Fruit fly (Drosophila melanogaster) whole organism, embryonic: Measurements from ENCODE around the gene Acsx1L.

Experiments
- CG6854 ChIP-seq: fragments of 200-800 bp; sonication (Bioruptor generic); optimal IDR thresholded peaks from 3 replicates; lab custom pipeline; 2017; ENCODE audit warnings: missing biosample characterization, mild to moderate bottlenecking, missing genetic modification characterization
- NK7.1 ChIP-seq: fragments of 200-800 bp; sonication (Bioruptor generic); optimal IDR thresholded peaks from 3 replicates; lab custom pipeline; 2016; ENCODE audit warnings: missing biosample characterization, missing genetic modification characterization
- Sin3A ChIP-seq: fragments of >200 bp; optimal IDR thresholded peaks from 2 replicates; lab custom pipeline; 2018
- Sox102F ChIP-seq: fragments of 200-800 bp; sonication (Bioruptor generic); optimal IDR thresholded peaks from 2 replicates; lab custom pipeline; 2018; ENCODE audit warnings: missing biosample characterization, mild to moderate bottlenecking, missing genetic modification characterization, moderate library complexity
- chn ChIP-seq: fragments of 200-800 bp; sonication (Bioruptor generic); optimal IDR thresholded peaks from 2 replicates; lab custom pipeline; 2016; ENCODE audit warnings: missing biosample characterization, missing genetic modification characterization
- gsb-n ChIP-seq: fragments of 200-800 bp; sonication (Bioruptor generic); optimal IDR thresholded peaks from 3 replicates; lab custom pipeline; 2018; ENCODE audit warnings: missing biosample characterization, mild to moderate bottlenecking, missing genetic modification characterization

DNA sequence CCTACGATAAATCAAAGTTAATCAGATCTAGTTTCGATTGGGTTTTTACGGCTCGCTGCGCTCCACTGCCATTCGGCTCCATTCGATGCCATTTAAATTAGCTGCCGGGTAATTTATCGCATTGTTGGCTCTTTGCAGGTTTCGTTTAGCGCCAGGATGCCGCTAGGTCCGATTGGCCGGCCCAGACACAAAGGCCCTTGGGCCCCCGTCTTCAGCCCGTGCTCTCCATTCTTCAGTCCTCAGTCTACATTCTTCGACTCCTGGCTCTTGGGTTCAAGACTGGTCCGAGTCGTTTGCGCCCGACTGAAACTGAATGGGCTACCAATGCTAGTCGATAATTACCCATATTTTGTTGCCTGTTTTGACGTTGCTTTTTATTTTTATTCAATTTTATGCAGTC, 40.2 kb upstream of the Acsx1L start:
- TF ChIP-seq Sin3A (lab: Kevin White, UChicago) (no peak), NK7.1 (no peak), CG6854 (GFP tag; lab: Kevin White, UChicago) (no peak), Sox102F (GFP tag; lab: Kevin White, UChicago) (no peak), chn (GFP tag; lab: Kevin White, UChicago) (no peak), gsb-n (no peak)
